Worm (Caenorhabditis elegans): ENCODE data around the gene spig-3.
"Not testable (repeated sequence)": the region's sequence is repeated elsewhere in the genome, so short reads cannot be mapped to it uniquely, and the experiment has no call there.

- TF ChIP-seq him-1, dao-5, W03F9.2 (tag; optimal IDR thresholded peaks at IDR 0.05): not testable (repeated sequence)
Observed at ce11 chrV:14274268-14274667, 25.2 kb downstream of the spig-3 start, which contains the start of gene F40G12.7.
